Worm (Caenorhabditis elegans) whole organism, L3 larva: ENCODE results near the gene trcs-1.

ENCODE experiments used
- R02D3.7 ChIP-seq: fragments of 150-350 bp; optimal IDR thresholded peaks from 2 replicates; lab custom pipeline; 2014; ENCODE audit warnings: missing biosample characterization, missing genetic modification characterization
- daf-12 ChIP-seq: fragments of 150-350 bp; optimal IDR thresholded peaks from 2 replicates; lab custom pipeline; 2014; ENCODE audit warnings: missing biosample characterization, missing genetic modification reagents, missing genetic modification characterization
- nfya-1 ChIP-seq: sonication (generic microtip); optimal IDR thresholded peaks from 2 replicates; lab custom pipeline; 2017; ENCODE audit warnings: missing genetic modification characterization, mild to moderate bottlenecking, missing compliant biosample characterization, antibody characterized with exemption, moderate library complexity; ENCODE audit not compliant: insufficient read depth
- nhr-23 ChIP-seq: fragments of 150-350 bp; optimal IDR thresholded peaks from 2 replicates; lab custom pipeline; 2014; ENCODE audit warnings: missing biosample characterization, missing genetic modification reagents, missing genetic modification characterization
- nhr-67 ChIP-seq: fragments of 150-350 bp; optimal IDR thresholded peaks from 2 replicates; lab custom pipeline; 2014; ENCODE audit warnings: missing biosample characterization, missing genetic modification characterization
- pha-4 ChIP-seq: fragments of 150-350 bp; optimal IDR thresholded peaks from 2 replicates; lab custom pipeline; 2014; ENCODE audit warnings: missing biosample characterization, missing genetic modification reagents, missing genetic modification characterization
- sea-2 ChIP-seq: fragments of 150-350 bp; sonication (generic microtip); optimal IDR thresholded peaks from 4 replicates; lab custom pipeline; 2014; ENCODE audit warnings: missing biosample characterization, missing genetic modification reagents, missing genetic modification characterization
- unc-39 ChIP-seq: sonication (generic microtip); optimal IDR thresholded peaks from 4 replicates; lab custom pipeline; 2017; ENCODE audit warnings: missing biosample characterization, missing genetic modification characterization
- zag-1 ChIP-seq: fragments of 150-350 bp; optimal IDR thresholded peaks from 2 replicates; lab custom pipeline; 2014; ENCODE audit warnings: missing biosample characterization, missing genetic modification characterization

DNA sequence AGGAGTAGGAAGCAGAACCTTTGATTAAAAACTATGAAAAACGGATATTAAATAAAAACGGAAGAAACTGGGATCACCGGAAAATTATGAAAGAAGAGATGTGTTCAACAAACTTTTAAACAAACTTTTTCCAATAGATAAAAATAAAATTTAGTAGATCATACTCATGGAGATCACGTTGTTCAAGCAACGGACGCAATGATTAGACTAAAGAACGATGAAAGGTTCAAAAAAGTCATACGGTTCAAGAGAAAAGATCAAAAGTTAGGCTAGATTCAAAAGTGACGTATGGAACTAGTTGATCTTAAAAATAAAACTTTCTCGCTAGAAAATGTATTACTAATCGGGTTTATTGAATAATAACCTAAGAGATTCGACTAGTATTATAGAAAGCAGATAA lies 43.5 kb upstream of the trcs-1 start:
- TF ChIP-seq nhr-67 (tag; lab: Kevin White, UChicago): no peak
- TF ChIP-seq unc-39 (tag; lab: Kevin White, UChicago): no peak
- TF ChIP-seq zag-1: no peak
- no peak for TF ChIP-seq pha-4
- TF ChIP-seq R02D3.7 (tag; lab: Kevin White, UChicago): no peak
- TF ChIP-seq daf-12 (tag; lab: Kevin White, UChicago): no peak
- no peak for TF ChIP-seq sea-2 (GFP tag; lab: Kevin White, UChicago)
- TF ChIP-seq nhr-23 (tag; lab: Kevin White, UChicago): no peak
- no peak for TF ChIP-seq nfya-1
